Worm (Caenorhabditis elegans) whole organism, mixed stage, embryonic: Measurements from ENCODE around the gene F12E12.1.

Experiments used
- M03D4.4 ChIP-seq: sonication (generic microtip); optimal IDR thresholded peaks from 2 replicates; lab custom pipeline; 2017; ENCODE audit warnings: mild to moderate bottlenecking, missing genetic modification characterization, missing compliant biosample characterization
- bed-3 ChIP-seq: fragments of 200-800 bp; sonication (Bioruptor generic); optimal IDR thresholded peaks from 3 replicates; lab custom pipeline; 2018; ENCODE audit warnings: mild to moderate bottlenecking, missing genetic modification characterization, moderate library complexity, missing compliant biosample characterization
- blmp-1 ChIP-seq: fragments of 150-350 bp; optimal IDR thresholded peaks from 2 replicates; lab custom pipeline; 2014; ENCODE audit warnings: missing biosample characterization, missing genetic modification characterization
- ceh-39 ChIP-seq: fragments of 150-350 bp; optimal IDR thresholded peaks from 2 replicates; lab custom pipeline; 2014; ENCODE audit warnings: missing biosample characterization, missing genetic modification characterization
- ceh-43 ChIP-seq: fragments of 200-800 bp; sonication (Bioruptor generic); optimal IDR thresholded peaks from 2 replicates; lab custom pipeline; 2018; ENCODE audit warnings: mild to moderate bottlenecking, missing genetic modification characterization, moderate library complexity, missing compliant biosample characterization
- ces-1 ChIP-seq: fragments of 150-350 bp; optimal IDR thresholded peaks from 2 replicates; lab custom pipeline; 2014; ENCODE audit warnings: missing biosample characterization, missing genetic modification reagents, missing genetic modification characterization
- cnd-1 ChIP-seq: fragments of 200-800 bp; sonication (Bioruptor generic); optimal IDR thresholded peaks from 2 replicates; lab custom pipeline; 2018; ENCODE audit warnings: mild to moderate bottlenecking, missing genetic modification characterization, missing compliant biosample characterization
- drap-1 ChIP-seq: fragments of 200-800 bp; sonication (Bioruptor generic); optimal IDR thresholded peaks from 3 replicates; lab custom pipeline; 2018; ENCODE audit warnings: mild to moderate bottlenecking, missing genetic modification characterization, missing compliant biosample characterization
- elt-1 ChIP-seq: sonication (generic microtip); optimal IDR thresholded peaks from 2 replicates; lab custom pipeline; 2017; ENCODE audit warnings: missing genetic modification characterization, mild to moderate bottlenecking, missing compliant biosample characterization, antibody characterized with exemption, moderate library complexity, borderline replicate concordance; ENCODE audit not compliant: insufficient read depth
- elt-3 ChIP-seq: fragments of 150-350 bp; optimal IDR thresholded peaks from 2 replicates; lab custom pipeline; 2014; ENCODE audit warnings: missing biosample characterization, missing genetic modification characterization
- flh-1 ChIP-seq: fragments of 200-800 bp; sonication (Bioruptor generic); optimal IDR thresholded peaks from 2 replicates; lab custom pipeline; 2018; ENCODE audit warnings: mild to moderate bottlenecking, missing genetic modification characterization, moderate library complexity, missing compliant biosample characterization
- ham-2 ChIP-seq: fragments of 200-800 bp; sonication (Bioruptor generic); optimal IDR thresholded peaks from 2 replicates; lab custom pipeline; 2018; ENCODE audit warnings: mild to moderate bottlenecking, missing genetic modification characterization, missing compliant biosample characterization
- hlh-1 ChIP-seq: fragments of 150-350 bp; optimal IDR thresholded peaks from 2 replicates; lab custom pipeline; 2014; ENCODE audit warnings: missing biosample characterization, missing genetic modification reagents, missing genetic modification characterization
- lin-13 ChIP-seq: fragments of 150-350 bp; optimal IDR thresholded peaks from 2 replicates; lab custom pipeline; 2014; ENCODE audit warnings: missing biosample characterization, missing genetic modification characterization
- lin-32 ChIP-seq: fragments of 200-800 bp; sonication (Bioruptor generic); optimal IDR thresholded peaks from 2 replicates; lab custom pipeline; 2018; ENCODE audit warnings: mild to moderate bottlenecking, missing genetic modification characterization, missing compliant biosample characterization
- lsy-2 ChIP-seq: fragments of 150-350 bp; optimal IDR thresholded peaks from 2 replicates; lab custom pipeline; 2014; ENCODE audit warnings: missing biosample characterization, missing genetic modification characterization
- mab-5 ChIP-seq: fragments of 150-350 bp; optimal IDR thresholded peaks from 2 replicates; lab custom pipeline; 2014; ENCODE audit warnings: missing biosample characterization, missing genetic modification characterization
- mep-1 ChIP-seq: fragments of 150-350 bp; optimal IDR thresholded peaks from 2 replicates; lab custom pipeline; 2017; ENCODE audit warnings: missing biosample characterization, missing genetic modification reagents, missing genetic modification characterization, inconsistent platforms
- mls-2 ChIP-seq: sonication (generic microtip); optimal IDR thresholded peaks from 2 replicates; lab custom pipeline; 2016; ENCODE audit warnings: mild to moderate bottlenecking, missing genetic modification characterization, moderate library complexity, missing compliant biosample characterization
- nhr-12 ChIP-seq: fragments of 150-350 bp; optimal IDR thresholded peaks from 2 replicates; lab custom pipeline; 2014; ENCODE audit warnings: missing biosample characterization, missing genetic modification characterization
- nhr-2 ChIP-seq: fragments of 150-350 bp; optimal IDR thresholded peaks from 2 replicates; lab custom pipeline; 2014; ENCODE audit warnings: missing biosample characterization, missing genetic modification characterization
- nhr-237 ChIP-seq: fragments of 150-350 bp; optimal IDR thresholded peaks from 2 replicates; lab custom pipeline; 2014; ENCODE audit warnings: missing biosample characterization, missing genetic modification characterization
- nhr-28 ChIP-seq: fragments of 150-350 bp; optimal IDR thresholded peaks from 2 replicates; lab custom pipeline; 2014; ENCODE audit warnings: missing biosample characterization, missing genetic modification characterization
- nhr-76 ChIP-seq: sonication (generic microtip); optimal IDR thresholded peaks from 2 replicates; lab custom pipeline; 2017; ENCODE audit warnings: missing biosample characterization, missing genetic modification characterization
- pha-4 ChIP-seq: fragments of 150-350 bp; optimal IDR thresholded peaks from 2 replicates; lab custom pipeline; 2018; ENCODE audit warnings: missing biosample characterization, missing genetic modification reagents, missing genetic modification characterization
- sem-2 ChIP-seq: fragments of 200-800 bp; sonication (Bioruptor generic); optimal IDR thresholded peaks from 2 replicates; lab custom pipeline; 2018; ENCODE audit warnings: mild to moderate bottlenecking, missing genetic modification characterization, missing compliant biosample characterization
- snpc-4 ChIP-seq: fragments of 150-350 bp; optimal IDR thresholded peaks from 2 replicates; lab custom pipeline; 2014; ENCODE audit warnings: missing biosample characterization, missing genetic modification characterization
- sptf-1 ChIP-seq: sonication (generic microtip); optimal IDR thresholded peaks from 2 replicates; lab custom pipeline; 2017; ENCODE audit warnings: mild to moderate bottlenecking, missing genetic modification characterization, moderate library complexity, missing compliant biosample characterization
- tbx-8 ChIP-seq: fragments of 200-800 bp; sonication (Bioruptor generic); optimal IDR thresholded peaks from 2 replicates; lab custom pipeline; 2018; ENCODE audit warnings: mild to moderate bottlenecking, missing genetic modification characterization, moderate library complexity, missing compliant biosample characterization
- unc-120 ChIP-seq: sonication (generic microtip); optimal IDR thresholded peaks from 2 replicates; lab custom pipeline; 2017; ENCODE audit warnings: missing genetic modification characterization, missing compliant biosample characterization; ENCODE audit not compliant: poor library complexity, severe bottlenecking
- unc-39 ChIP-seq: fragments of 150-350 bp; optimal IDR thresholded peaks from 2 replicates; lab custom pipeline; 2014; ENCODE audit warnings: missing biosample characterization, missing genetic modification characterization
- unc-62 ChIP-seq: fragments of 150-350 bp; optimal IDR thresholded peaks from 2 replicates; lab custom pipeline; 2014; ENCODE audit warnings: missing biosample characterization, missing genetic modification reagents, missing genetic modification characterization
- zip-8 ChIP-seq: fragments of 150-350 bp; optimal IDR thresholded peaks from 2 replicates; lab custom pipeline; 2014; ENCODE audit warnings: missing biosample characterization, missing genetic modification characterization
- ztf-11 ChIP-seq: fragments of 150-350 bp; optimal IDR thresholded peaks from 2 replicates; lab custom pipeline; 2014; ENCODE audit warnings: missing biosample characterization, missing genetic modification characterization

Gene F12E12.1

ce11 chrII:3711047-3711446, 30.6 kb upstream of the F12E12.1 start, which contains the start of gene fbxc-53:
fbxc-53 (plus strand) TSS chrII:3711291.
- TF ChIP-seq zip-8 (tag; lab: Kevin White, UChicago) (no peak), nhr-12 (tag; lab: Kevin White, UChicago) (no peak), nhr-28 (no peak), mls-2 (tag; lab: Kevin White, UChicago) (no peak), ceh-39 (tag; lab: Kevin White, UChicago) (no peak), ztf-11 (tag; lab: Kevin White, UChicago) (no peak), mep-1 (tag; lab: Kevin White, UChicago) (no peak), bed-3 (GFP tag; lab: Kevin White, UChicago) (no peak), mab-5 (no peak), unc-62 (GFP tag; lab: Kevin White, UChicago) (no peak), sptf-1 (tag; lab: Kevin White, UChicago) (no peak), lin-32 (GFP tag; lab: Kevin White, UChicago) (no peak), M03D4.4 (tag; lab: Kevin White, UChicago) (no peak), lin-13 (tag; lab: Kevin White, UChicago) (no peak), blmp-1 (tag; lab: Kevin White, UChicago) (no peak), tbx-8 (GFP tag; lab: Kevin White, UChicago) (no peak), nhr-76 (tag; lab: Kevin White, UChicago) (no peak), cnd-1 (tag; lab: Kevin White, UChicago) (no peak)

ce11 chrII:3714595-3714994, 27.1 kb upstream of the F12E12.1 start, which contains the start of gene srh-100:
srh-100 (minus strand) TSS chrII:3714695.
- TF ChIP-seq sem-2 (GFP tag; lab: Kevin White, UChicago) = no peak
- TF ChIP-seq elt-1 (tag; lab: Kevin White, UChicago) = no peak
- no peak for TF ChIP-seq nhr-2 (tag; lab: Kevin White, UChicago)
- no peak for TF ChIP-seq pha-4 (tag; lab: Kevin White, UChicago)
- no peak for TF ChIP-seq unc-39 (tag; lab: Kevin White, UChicago)
- TF ChIP-seq mls-2 (tag; lab: Kevin White, UChicago) = no peak
- no peak for TF ChIP-seq mab-5
- TF ChIP-seq drap-1 = no peak
- TF ChIP-seq lin-13 (tag; lab: Kevin White, UChicago) = no peak
- TF ChIP-seq tbx-8 (GFP tag; lab: Kevin White, UChicago) = no peak
- TF ChIP-seq nhr-12 (tag; lab: Kevin White, UChicago) = no peak
- no peak for TF ChIP-seq hlh-1 (tag; lab: Kevin White, UChicago)
- TF ChIP-seq unc-62 (GFP tag; lab: Kevin White, UChicago) = no peak
- TF ChIP-seq ham-2 (GFP tag; lab: Kevin White, UChicago) = no peak
- no peak for TF ChIP-seq elt-3 (tag; lab: Kevin White, UChicago)
- no peak for TF ChIP-seq ztf-11 (tag; lab: Kevin White, UChicago)
- TF ChIP-seq unc-120 (tag; lab: Kevin White, UChicago) = no peak
- no peak for TF ChIP-seq flh-1 (GFP tag; lab: Kevin White, UChicago)

- no peak for TF ChIP-seq lin-32 (GFP tag; lab: Kevin White, UChicago)
- TF ChIP-seq nhr-237 (tag; lab: Kevin White, UChicago) = no peak
- no peak for TF ChIP-seq flh-1 (GFP tag; lab: Kevin White, UChicago)
- TF ChIP-seq ceh-43 (GFP tag; lab: Kevin White, UChicago) = no peak
- no peak for TF ChIP-seq ztf-11 (tag; lab: Kevin White, UChicago)
- TF ChIP-seq ces-1 (GFP tag; lab: Kevin White, UChicago) = no peak
- TF ChIP-seq mep-1 (tag; lab: Kevin White, UChicago) = no peak
- TF ChIP-seq ham-2 (GFP tag; lab: Kevin White, UChicago) = no peak
- no peak for TF ChIP-seq drap-1
- no peak for TF ChIP-seq nhr-76 (tag; lab: Kevin White, UChicago)
- no peak for TF ChIP-seq mab-5
- no peak for TF ChIP-seq sem-2 (GFP tag; lab: Kevin White, UChicago)
- no peak for TF ChIP-seq lsy-2
- TF ChIP-seq unc-120 (tag; lab: Kevin White, UChicago) = no peak
- TF ChIP-seq snpc-4 (tag; lab: Kevin White, UChicago) = no peak
These were observed 25.2 kb upstream of the F12E12.1 start, which contains the start of gene srh-99 for ce11 chrII:3716455-3716854. srh-99 (minus strand) TSS chrII:3716555.
